Worm (Caenorhabditis elegans) whole organism, late embryonic: ENCODE results near the gene F52D10.4.

Source experiments
- K02D7.2 ChIP-seq: sonication (generic microtip); optimal IDR thresholded peaks from 2 replicates; lab custom pipeline; 2017; ENCODE audit warnings: mild to moderate bottlenecking, missing genetic modification characterization, missing compliant biosample characterization
- ama-1 ChIP-seq: fragments of 150-350 bp; optimal IDR thresholded peaks from 2 replicates; lab custom pipeline; 2014
- ceh-18 ChIP-seq: sonication (generic microtip); optimal IDR thresholded peaks from 2 replicates; lab custom pipeline; 2016; ENCODE audit warnings: missing genetic modification characterization, missing compliant biosample characterization
- ceh-22 ChIP-seq: sonication (generic microtip); optimal IDR thresholded peaks from 2 replicates; lab custom pipeline; 2017; ENCODE audit warnings: missing biosample characterization, missing genetic modification characterization
- ceh-31 ChIP-seq: sonication (generic microtip); optimal IDR thresholded peaks from 2 replicates; lab custom pipeline; 2016; ENCODE audit warnings: missing genetic modification characterization, missing compliant biosample characterization
- ceh-48 ChIP-seq: sonication (generic microtip); optimal IDR thresholded peaks from 2 replicates; lab custom pipeline; 2016; ENCODE audit warnings: missing genetic modification characterization, inconsistent platforms, missing compliant biosample characterization
- ceh-6 ChIP-seq: fragments of 200-800 bp; sonication (Bioruptor generic); optimal IDR thresholded peaks from 2 replicates; lab custom pipeline; 2018; ENCODE audit warnings: mild to moderate bottlenecking, missing genetic modification characterization, missing compliant biosample characterization
- ceh-9 ChIP-seq: sonication (generic microtip); optimal IDR thresholded peaks from 2 replicates; lab custom pipeline; 2016; ENCODE audit warnings: mild to moderate bottlenecking, missing genetic modification characterization, inconsistent platforms, missing compliant biosample characterization
- che-1 ChIP-seq: sonication (generic microtip); optimal IDR thresholded peaks from 2 replicates; lab custom pipeline; 2016; ENCODE audit warnings: mild to moderate bottlenecking, missing genetic modification characterization, missing compliant biosample characterization
- dve-1 ChIP-seq: sonication (generic microtip); optimal IDR thresholded peaks from 2 replicates; lab custom pipeline; 2017; ENCODE audit warnings: antibody characterized with exemption, mild to moderate bottlenecking, missing genetic modification characterization, missing compliant biosample characterization
- ets-4 ChIP-seq: sonication (generic microtip); optimal IDR thresholded peaks from 2 replicates; lab custom pipeline; 2016; ENCODE audit warnings: missing genetic modification characterization, missing compliant biosample characterization
- fax-1 ChIP-seq: sonication (generic microtip); optimal IDR thresholded peaks from 2 replicates; lab custom pipeline; 2016; ENCODE audit warnings: missing genotype, missing genetic modification characterization, missing compliant biosample characterization
- fkh-10 ChIP-seq: fragments of 150-350 bp; optimal IDR thresholded peaks from 2 replicates; lab custom pipeline; 2014; ENCODE audit warnings: missing biosample characterization, missing genetic modification reagents, missing genetic modification characterization
- fkh-6 ChIP-seq: sonication (generic microtip); optimal IDR thresholded peaks from 2 replicates; lab custom pipeline; 2016; ENCODE audit warnings: missing genetic modification characterization, missing compliant biosample characterization
- gmeb-2 ChIP-seq: sonication (generic microtip); optimal IDR thresholded peaks from 2 replicates; lab custom pipeline; 2016; ENCODE audit warnings: missing genetic modification characterization, inconsistent platforms, missing compliant biosample characterization
- hlh-13 ChIP-seq: fragments of 200-800 bp; sonication (Bioruptor generic); optimal IDR thresholded peaks from 2 replicates; lab custom pipeline; 2018; ENCODE audit warnings: mild to moderate bottlenecking, missing genetic modification characterization, missing compliant biosample characterization
- hlh-15 ChIP-seq: sonication (generic microtip); optimal IDR thresholded peaks from 2 replicates; lab custom pipeline; 2016; ENCODE audit warnings: missing genetic modification characterization, missing compliant biosample characterization
- hlh-30 ChIP-seq: sonication (generic microtip); optimal IDR thresholded peaks from 2 replicates; lab custom pipeline; 2017; ENCODE audit warnings: antibody characterized with exemption, missing genetic modification characterization, missing compliant biosample characterization; ENCODE audit not compliant: insufficient read depth
- lim-6 ChIP-seq: sonication (generic microtip); optimal IDR thresholded peaks from 2 replicates; lab custom pipeline; 2016; ENCODE audit warnings: missing genetic modification characterization, missing compliant biosample characterization
- lin-11 ChIP-seq: fragments of 200-800 bp; sonication (Bioruptor generic); optimal IDR thresholded peaks from 2 replicates; lab custom pipeline; 2018; ENCODE audit warnings: mild to moderate bottlenecking, missing genetic modification characterization, missing compliant biosample characterization
- nfya-1 ChIP-seq: sonication (generic microtip); optimal IDR thresholded peaks from 2 replicates; lab custom pipeline; 2017; ENCODE audit warnings: missing genetic modification characterization, mild to moderate bottlenecking, missing compliant biosample characterization, antibody characterized with exemption, moderate library complexity
- nhr-11 ChIP-seq: fragments of 150-350 bp; optimal IDR thresholded peaks from 2 replicates; lab custom pipeline; 2014; ENCODE audit warnings: missing biosample characterization, missing genetic modification characterization
- npax-4 ChIP-seq: sonication (generic microtip); optimal IDR thresholded peaks from 2 replicates; lab custom pipeline; 2016; ENCODE audit warnings: missing genetic modification characterization, missing compliant biosample characterization
- odd-2 ChIP-seq: sonication (generic microtip); optimal IDR thresholded peaks from 2 replicates; lab custom pipeline; 2017; ENCODE audit warnings: antibody characterized with exemption, mild to moderate bottlenecking, missing genetic modification characterization, missing compliant biosample characterization
- pha-2 ChIP-seq: sonication (generic microtip); optimal IDR thresholded peaks from 2 replicates; lab custom pipeline; 2017; ENCODE audit warnings: mild to moderate bottlenecking, missing genetic modification characterization, missing compliant biosample characterization
- pha-4 ChIP-seq: fragments of 150-350 bp; optimal IDR thresholded peaks from 2 replicates; lab custom pipeline; 2018; ENCODE audit warnings: missing biosample characterization, missing genetic modification reagents, missing genetic modification characterization
- pqm-1 ChIP-seq: sonication (generic microtip); optimal IDR thresholded peaks from 2 replicates; lab custom pipeline; 2016; ENCODE audit warnings: missing genetic modification characterization, missing compliant biosample characterization
- ref-2 ChIP-seq: sonication (generic microtip); optimal IDR thresholded peaks from 2 replicates; lab custom pipeline; 2016; ENCODE audit warnings: missing genetic modification characterization, missing compliant biosample characterization
- sox-2 ChIP-seq: fragments of 200-800 bp; sonication (Bioruptor generic); IDR thresholded peaks from 2 replicates; pipeline ENCODE4 v1.3.6; 2022; ENCODE audit warnings: missing genetic modification reagents, missing genetic modification characterization, missing compliant biosample characterization
- syd-9 ChIP-seq: sonication (generic microtip); optimal IDR thresholded peaks from 2 replicates; lab custom pipeline; 2016; ENCODE audit warnings: mild to moderate bottlenecking, missing genetic modification characterization, moderate library complexity, missing compliant biosample characterization
- tbx-2 ChIP-seq: sonication (generic microtip); optimal IDR thresholded peaks from 2 replicates; lab custom pipeline; 2016; ENCODE audit warnings: missing genetic modification characterization, missing compliant biosample characterization
- tbx-7 ChIP-seq: sonication (generic microtip); optimal IDR thresholded peaks from 2 replicates; lab custom pipeline; 2016; ENCODE audit warnings: missing genotype, missing genetic modification characterization, missing compliant biosample characterization
- ttx-3 ChIP-seq: sonication (generic microtip); optimal IDR thresholded peaks from 2 replicates; lab custom pipeline; 2016; ENCODE audit warnings: missing genetic modification reagents, missing genetic modification characterization, missing compliant biosample characterization
- unc-3 ChIP-seq, 2 experiments: fragments of 200-800 bp in 1 of 2; sonication (Bioruptor generic) in 1 of 2; sonication (generic microtip) in 1 of 2; conservative IDR thresholded peaks in 1 of 2; optimal IDR thresholded peaks in 1 of 2; 2 replicates each; pipeline versions ENCODE4 v1.3.6 to Lab custom; 2016 to 2022; ENCODE audit warnings: missing compliant biosample characterization in 2 of 2, missing genetic modification characterization in 2 of 2, missing genetic modification reagents in 1 of 2
- unc-42 ChIP-seq: sonication (generic microtip); optimal IDR thresholded peaks from 2 replicates; lab custom pipeline; 2016; ENCODE audit warnings: missing genotype, missing genetic modification characterization, missing compliant biosample characterization
- unc-55 ChIP-seq: sonication (generic microtip); optimal IDR thresholded peaks from 2 replicates; lab custom pipeline; 2017; ENCODE audit warnings: missing biosample characterization, missing genetic modification reagents, missing genetic modification characterization
- zip-5 ChIP-seq: sonication (generic microtip); optimal IDR thresholded peaks from 2 replicates; lab custom pipeline; 2016; ENCODE audit warnings: missing genetic modification characterization, missing compliant biosample characterization

F52D10.4 gene

ce11 chrX:11591620-11592019 is 25.6 kb upstream of the F52D10.4 start, which contains the start of gene F52D10.2:
F52D10.2 (minus strand) TSS chrX:11591720.
- TF ChIP-seq unc-3 (GFP tag; conservative IDR thresholded peaks at IDR 0.05; lab: Robert Waterston, UW): no peak
- no peak for TF ChIP-seq unc-3 (tag; optimal IDR thresholded peaks at IDR 0.05; lab: Kevin White, UChicago)
- no peak for TF ChIP-seq unc-55 (GFP tag; lab: Kevin White, UChicago)
- TF ChIP-seq hlh-13 (GFP tag; lab: Kevin White, UChicago): no peak
- TF ChIP-seq hlh-15 (tag; lab: Kevin White, UChicago): no peak
- no peak for TF ChIP-seq pha-2 (tag; lab: Kevin White, UChicago)
- no peak for TF ChIP-seq syd-9 (tag; lab: Kevin White, UChicago)
- TF ChIP-seq lim-6 (tag; lab: Kevin White, UChicago): no peak
- no peak for TF ChIP-seq ama-1 (lab: Kevin White, UChicago)
- no peak for TF ChIP-seq ets-4
- TF ChIP-seq fax-1 (tag; lab: Kevin White, UChicago): no peak
- TF ChIP-seq ceh-22: no peak
- no peak for TF ChIP-seq sox-2 (GFP tag; lab: Robert Waterston, UW)
- TF ChIP-seq pha-4 (tag; lab: Kevin White, UChicago): no peak
- TF ChIP-seq npax-4 (tag; lab: Kevin White, UChicago): no peak
- no peak for TF ChIP-seq ceh-9 (tag; lab: Kevin White, UChicago)
- TF ChIP-seq fkh-10 (GFP tag; lab: Kevin White, UChicago): no peak
- TF ChIP-seq nhr-11: no peak

ce11 chrX:11592539-11592938 is 24.7 kb upstream of the F52D10.4 start:
- no peak for TF ChIP-seq nfya-1 (tag; lab: Kevin White, UChicago)
- no peak for TF ChIP-seq lin-11
- no peak for TF ChIP-seq hlh-30
- TF ChIP-seq ceh-18 (tag; lab: Kevin White, UChicago): no peak
- TF ChIP-seq ets-4: no peak
- no peak for TF ChIP-seq unc-3 (GFP tag; conservative IDR thresholded peaks at IDR 0.05; lab: Robert Waterston, UW)
- no peak for TF ChIP-seq unc-3 (tag; optimal IDR thresholded peaks at IDR 0.05; lab: Kevin White, UChicago)
- TF ChIP-seq dve-1 (tag; lab: Kevin White, UChicago): no peak
- no peak for TF ChIP-seq tbx-7 (tag; lab: Kevin White, UChicago)
- TF ChIP-seq pqm-1 (tag; lab: Kevin White, UChicago): no peak

- no peak for TF ChIP-seq fax-1 (tag; lab: Kevin White, UChicago)
- no peak for TF ChIP-seq ets-4
- no peak for TF ChIP-seq tbx-2 (tag; lab: Kevin White, UChicago)
- TF ChIP-seq zip-5 (tag; lab: Kevin White, UChicago): no peak
- no peak for TF ChIP-seq ama-1 (lab: Kevin White, UChicago)
Measured at ce11 chrX:11596876-11597275, 20.4 kb upstream of the F52D10.4 start.

ce11 chrX:11598839-11599238 is 18.4 kb upstream of the F52D10.4 start:
- TF ChIP-seq ceh-48 (tag; lab: Kevin White, UChicago): no peak
- TF ChIP-seq che-1: no peak
- no peak for TF ChIP-seq ceh-6 (GFP tag; lab: Kevin White, UChicago)
- no peak for TF ChIP-seq ttx-3 (tag; lab: Kevin White, UChicago)
- TF ChIP-seq pqm-1 (tag; lab: Kevin White, UChicago): no peak
- TF ChIP-seq npax-4 (tag; lab: Kevin White, UChicago): no peak
- TF ChIP-seq K02D7.2 (tag; lab: Kevin White, UChicago): no peak
- no peak for TF ChIP-seq odd-2 (tag; lab: Kevin White, UChicago)
- TF ChIP-seq ceh-31 (tag; lab: Kevin White, UChicago): no peak
- TF ChIP-seq gmeb-2 (tag; lab: Kevin White, UChicago): no peak
- TF ChIP-seq fkh-6 (tag; lab: Kevin White, UChicago): no peak
- no peak for TF ChIP-seq unc-42 (tag; lab: Kevin White, UChicago)
- no peak for TF ChIP-seq ref-2 (tag; lab: Kevin White, UChicago)
- TF ChIP-seq, all 69 proteins: peak for 0
